Fruit fly (Drosophila melanogaster) whole organism, wandering third instar larva: ENCODE results near the gene Ahcy.

ENCODE experiments used
- OdsH ChIP-seq: fragments of 200-800 bp; sonication (Bioruptor generic); optimal IDR thresholded peaks from 2 replicates; lab custom pipeline; 2016; ENCODE audit warnings: missing biosample characterization, mild to moderate bottlenecking, missing genetic modification characterization
- Rel ChIP-seq, 2 experiments: fragments of 200-800 bp; sonication (Bioruptor generic) in 1 of 2; optimal IDR thresholded peaks; 2 replicates in 1 of 2; 3 replicates in 1 of 2; lab custom pipeline; 2016 to 2019; ENCODE audit warnings: mild to moderate bottlenecking in 2 of 2, missing biosample characterization in 2 of 2, missing genetic modification characterization in 2 of 2, moderate library complexity in 1 of 2
- Sp1 ChIP-seq: fragments of 200-800 bp; sonication (Bioruptor generic); optimal IDR thresholded peaks from 3 replicates; lab custom pipeline; 2019; ENCODE audit warnings: missing biosample characterization, mild to moderate bottlenecking, missing genetic modification characterization, moderate library complexity
- br ChIP-seq: fragments of 200-800 bp; sonication (Bioruptor generic); optimal IDR thresholded peaks from 2 replicates; lab custom pipeline; 2016; ENCODE audit warnings: missing biosample characterization, missing genetic modification characterization
- brk ChIP-seq: fragments of 200-800 bp; sonication (Bioruptor generic); optimal IDR thresholded peaks from 2 replicates; lab custom pipeline; 2016; ENCODE audit warnings: missing biosample characterization, mild to moderate bottlenecking, missing genetic modification characterization
- dl ChIP-seq, 2 experiments: fragments of 175-275, 200-275 bp in 1 of 2; fragments of 200-275 bp in 1 of 2; sonication (Bioruptor generic); optimal IDR thresholded peaks; lab custom pipeline; 2018; ENCODE audit warnings: mild to moderate bottlenecking in 2 of 2, missing biosample characterization in 2 of 2, missing genetic modification characterization in 2 of 2, moderate library complexity in 2 of 2; ENCODE audit not compliant: partially characterized antibody in 2 of 2, insufficient read depth in 1 of 2
- h ChIP-seq: fragments of 200-800 bp; sonication (Bioruptor generic); optimal IDR thresholded peaks from 3 replicates; lab custom pipeline; 2016; ENCODE audit warnings: missing biosample characterization, mild to moderate bottlenecking, missing genetic modification characterization
- pan ChIP-seq: fragments of >200 bp; optimal IDR thresholded peaks from 2 replicates; lab custom pipeline; 2017
- usp ChIP-seq: fragments of >200 bp; optimal IDR thresholded peaks from 2 replicates; lab custom pipeline; 2017; ENCODE audit warnings: missing biosample characterization, missing genetic modification characterization

dm6 chrX:15483010-15483802 lies 33.1 kb downstream of the Ahcy start:
- TF ChIP-seq pan (no peak), dl (GFP tag; optimal IDR thresholded peaks at IDR 0.05; lab: Kevin White, UChicago; ENCODE audit: insufficient read depth in 1 of 2, partially characterized antibody in 2 of 2) (no peak), Sp1 (GFP tag; lab: Kevin White, UChicago) (no peak), OdsH (GFP tag; lab: Kevin White, UChicago) (no peak), brk (GFP tag; lab: Kevin White, UChicago) (no peak), br (GFP tag; lab: Kevin White, UChicago) (no peak), Rel (GFP tag; optimal IDR thresholded peaks at IDR 0.05; lab: Kevin White, UChicago) (no peak), Rel (tag; optimal IDR thresholded peaks at IDR 0.05; lab: Kevin White, UChicago) (peak; percentile 53), h (GFP tag; lab: Kevin White, UChicago) (no peak), usp (GFP tag; lab: Kevin White, UChicago) (no peak)
